Worm (Caenorhabditis elegans): ENCODE results near the gene ser-2.

DNA sequence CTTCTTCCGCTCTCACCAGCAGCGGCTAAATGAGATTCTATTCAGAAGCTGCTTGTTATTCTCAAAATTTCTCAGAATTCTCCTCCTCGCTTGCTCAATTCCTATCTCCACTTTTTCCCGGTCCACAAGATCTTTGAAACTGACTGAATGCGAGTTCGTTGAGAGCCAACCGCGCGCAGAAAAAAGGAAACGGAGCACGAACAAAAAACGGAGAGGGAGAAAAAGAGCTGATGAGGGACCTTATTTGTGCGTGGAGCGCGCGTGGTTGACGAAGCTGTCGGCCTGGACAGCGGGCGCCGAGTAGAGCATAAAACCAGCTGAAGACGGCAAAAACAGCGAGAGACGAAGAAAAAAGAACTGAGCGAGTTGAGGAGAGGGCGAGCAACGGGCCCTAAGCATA lies 39.3 kb upstream of the ser-2 start:
- TF ChIP-seq cog-1 (tag; optimal IDR thresholded peaks at IDR 0.05) (no peak), klf-2 (GFP tag; conservative IDR thresholded peaks at IDR 0.05) (no peak), ztf-29 (GFP tag; IDR thresholded peaks at IDR 0.05) (no peak), tab-1 (GFP tag; IDR thresholded peaks at IDR 0.05) (no peak), ref-1 (GFP tag; conservative IDR thresholded peaks at IDR 0.05) (no peak), flt-1 (GFP tag; IDR thresholded peaks at IDR 0.05) (no peak), ztf-23 (GFP tag; IDR thresholded peaks at IDR 0.05) (no peak), T22C8.4 (GFP tag; IDR thresholded peaks at IDR 0.05) (peak; percentile 15; the same call in 1 of the 2 replicates)
